Fruit fly (Drosophila melanogaster) whole organism, embryonic: ENCODE data around the gene Adck5.
A peak's percentile ranks its signal among the peaks of the same experiment; 100 is the strongest.

Experiments used
- Adf1 ChIP-seq: fragments of 200-800 bp; sonication (Bioruptor generic); IDR thresholded peaks from 2 replicates; pipeline ENCODE4 v1.3.6; 2022; ENCODE audit warnings: missing biosample characterization, missing genetic modification characterization
- CG10366 ChIP-seq: fragments of 200-800 bp; sonication (Bioruptor generic); IDR thresholded peaks from 2 replicates; pipeline ENCODE4 v1.3.6; 2022; ENCODE audit warnings: missing biosample characterization, missing genetic modification characterization
- CG10654 ChIP-seq: fragments of 200-800 bp; sonication (Bioruptor generic); optimal IDR thresholded peaks from 2 replicates; lab custom pipeline; 2016; ENCODE audit warnings: missing biosample characterization, missing genetic modification characterization
- CG13123 ChIP-seq: fragments of 200-800 bp; sonication (Bioruptor generic); optimal IDR thresholded peaks from 2 replicates; lab custom pipeline; 2016; ENCODE audit warnings: missing biosample characterization, missing genetic modification characterization
- CG13424 ChIP-seq: fragments of 200-800 bp; sonication (Bioruptor generic); optimal IDR thresholded peaks from 2 replicates; lab custom pipeline; 2019; ENCODE audit warnings: missing biosample characterization, mild to moderate bottlenecking, missing genetic modification characterization, moderate library complexity
- CG14050 ChIP-seq: fragments of 200-800 bp; sonication (Bioruptor generic); IDR thresholded peaks from 3 replicates; pipeline ENCODE4 v1.3.6; 2022; ENCODE audit warnings: missing biosample characterization, missing genetic modification characterization
- CG15601 ChIP-seq: fragments of 200-800 bp; sonication (Bioruptor generic); optimal IDR thresholded peaks from 3 replicates; lab custom pipeline; 2019; ENCODE audit warnings: missing biosample characterization, mild to moderate bottlenecking, missing genetic modification characterization, moderate library complexity
- CG1603 ChIP-seq: fragments of 200-800 bp; sonication (Bioruptor generic); optimal IDR thresholded peaks from 2 replicates; lab custom pipeline; 2019; ENCODE audit warnings: missing biosample characterization, mild to moderate bottlenecking, missing genetic modification characterization, moderate library complexity
- CG17612 ChIP-seq: fragments of 200-800 bp; sonication (Bioruptor generic); IDR thresholded peaks from 2 replicates; pipeline ENCODE4 v1.3.6; 2022; ENCODE audit warnings: missing biosample characterization, missing genetic modification characterization
- CG2202 ChIP-seq: fragments of 200-800 bp; sonication (Bioruptor generic); optimal IDR thresholded peaks from 2 replicates; lab custom pipeline; 2018; ENCODE audit warnings: missing biosample characterization, mild to moderate bottlenecking, missing genetic modification characterization
- CG30020 ChIP-seq: fragments of 200-800 bp; optimal IDR thresholded peaks from 2 replicates; lab custom pipeline; 2019; ENCODE audit warnings: missing biosample characterization, mild to moderate bottlenecking, missing genetic modification characterization, moderate library complexity
- CG30403 ChIP-seq: fragments of 200-800 bp; sonication (Bioruptor generic); optimal IDR thresholded peaks from 3 replicates; lab custom pipeline; 2016; ENCODE audit warnings: missing biosample characterization, missing genetic modification characterization
- CG4328 ChIP-seq: fragments of 200-800 bp; sonication (Bioruptor generic); optimal IDR thresholded peaks from 3 replicates; lab custom pipeline; 2017; ENCODE audit warnings: missing biosample characterization, missing genetic modification reagents, missing genetic modification characterization
- CG4404 ChIP-seq: fragments of 200-800 bp; sonication (Bioruptor generic); IDR thresholded peaks from 2 replicates; pipeline ENCODE4 v1.3.6; 2022; ENCODE audit warnings: missing biosample characterization, missing genetic modification characterization
- CG4854 ChIP-seq: fragments of 200-800 bp; sonication (Bioruptor generic); optimal IDR thresholded peaks from 2 replicates; lab custom pipeline; 2016; ENCODE audit warnings: missing biosample characterization, missing genetic modification characterization, inconsistent platforms
- CG6254 ChIP-seq: fragments of 200-800 bp; sonication (Bioruptor generic); optimal IDR thresholded peaks from 3 replicates; lab custom pipeline; 2017; ENCODE audit warnings: mild to moderate bottlenecking, missing biosample characterization, missing genetic modification reagents, missing genetic modification characterization
- CG7271 ChIP-seq: fragments of 200-800 bp; sonication (Bioruptor generic); optimal IDR thresholded peaks from 2 replicates; lab custom pipeline; 2018; ENCODE audit warnings: missing biosample characterization, mild to moderate bottlenecking, missing genetic modification characterization, moderate library complexity
- Camta ChIP-seq: fragments of 200-800 bp; sonication (Bioruptor generic); optimal IDR thresholded peaks from 2 replicates; lab custom pipeline; 2016; ENCODE audit warnings: missing biosample characterization, missing genetic modification characterization
- Dek ChIP-seq: fragments of 200-800 bp; sonication (Bioruptor generic); optimal IDR thresholded peaks from 3 replicates; lab custom pipeline; 2019; ENCODE audit warnings: missing biosample characterization, mild to moderate bottlenecking, missing genetic modification characterization, moderate library complexity
- Hr39 ChIP-seq: fragments of >200 bp; optimal IDR thresholded peaks from 2 replicates; lab custom pipeline; 2017
- Hr51 ChIP-seq, 2 experiments: fragments of 200-800 bp; sonication (Bioruptor generic); optimal IDR thresholded peaks; 2 replicates in 1 of 2; 3 replicates in 1 of 2; lab custom pipeline; 2016 to 2018; ENCODE audit warnings: missing biosample characterization in 2 of 2, missing genetic modification characterization in 2 of 2, mild to moderate bottlenecking in 1 of 2, moderate library complexity in 1 of 2
- Lhr ChIP-seq: fragments of 200-800 bp; sonication (Bioruptor generic); optimal IDR thresholded peaks from 3 replicates; lab custom pipeline; 2017; ENCODE audit warnings: mild to moderate bottlenecking, missing biosample characterization, missing genetic modification reagents, missing genetic modification characterization
- Lim3 ChIP-seq: fragments of 200-800 bp; sonication (Bioruptor generic); IDR thresholded peaks from 2 replicates; pipeline ENCODE4 v1.3.6; 2022; ENCODE audit warnings: missing biosample characterization, missing genetic modification characterization
- Scr ChIP-seq: fragments of 200-800 bp; sonication (Bioruptor generic); IDR thresholded peaks from 2 replicates; pipeline ENCODE4 v1.3.6; 2022; ENCODE audit warnings: missing biosample characterization, missing genetic modification characterization; ENCODE audit not compliant: partially characterized antibody
- Sox102F ChIP-seq: fragments of 200-800 bp; sonication (Bioruptor generic); optimal IDR thresholded peaks from 2 replicates; lab custom pipeline; 2018; ENCODE audit warnings: missing biosample characterization, mild to moderate bottlenecking, missing genetic modification characterization, moderate library complexity
- Ssrp ChIP-seq: fragments of 200-800 bp; sonication (Bioruptor generic); optimal IDR thresholded peaks from 2 replicates; lab custom pipeline; 2018; ENCODE audit warnings: missing biosample characterization, mild to moderate bottlenecking, missing genetic modification characterization, moderate library complexity
- abd-A ChIP-seq: fragments of 200-800 bp; sonication (Bioruptor generic); optimal IDR thresholded peaks from 3 replicates; lab custom pipeline; 2019; ENCODE audit warnings: missing biosample characterization, mild to moderate bottlenecking, missing genetic modification characterization, moderate library complexity
- cas ChIP-seq: fragments of 200-800 bp; sonication (Bioruptor generic); IDR thresholded peaks from 2 replicates; pipeline ENCODE4 v1.3.6; 2022; ENCODE audit warnings: missing biosample characterization, missing genetic modification characterization
- dan ChIP-seq: fragments of 200-800 bp; sonication (Bioruptor generic); IDR thresholded peaks from 2 replicates; pipeline ENCODE4 v1.3.6; 2022; ENCODE audit warnings: missing biosample characterization, missing genetic modification characterization
- dysf ChIP-seq: fragments of 200-800 bp; sonication (Bioruptor generic); IDR thresholded peaks from 3 replicates; pipeline ENCODE4 v1.3.6; 2022; ENCODE audit warnings: missing biosample characterization, missing genetic modification characterization
- ewg ChIP-seq: fragments of 200-800 bp; sonication (Bioruptor generic); optimal IDR thresholded peaks from 3 replicates; lab custom pipeline; 2017; ENCODE audit warnings: mild to moderate bottlenecking, missing biosample characterization, missing genetic modification reagents, missing genetic modification characterization
- eyg ChIP-seq: fragments of 200-800 bp; sonication (Bioruptor generic); optimal IDR thresholded peaks from 3 replicates; lab custom pipeline; 2016; ENCODE audit warnings: missing biosample characterization, missing genetic modification characterization
- gcm2 ChIP-seq: fragments of 200-800 bp; sonication (Bioruptor generic); optimal IDR thresholded peaks from 2 replicates; lab custom pipeline; 2016; ENCODE audit warnings: missing biosample characterization, missing genetic modification characterization
- gem ChIP-seq: fragments of 200-800 bp; sonication (Bioruptor generic); optimal IDR thresholded peaks from 2 replicates; lab custom pipeline; 2019; ENCODE audit warnings: missing biosample characterization, mild to moderate bottlenecking, missing genetic modification characterization, moderate library complexity
- jing ChIP-seq: fragments of 200-800 bp; sonication (Bioruptor generic); optimal IDR thresholded peaks from 2 replicates; lab custom pipeline; 2018; ENCODE audit warnings: missing biosample characterization, mild to moderate bottlenecking, missing genetic modification characterization
- lola ChIP-seq, 3 experiments: fragments of >200 bp in 2 of 3; fragments of 200-800 bp in 1 of 3; sonication (Bioruptor generic) in 1 of 3; optimal IDR thresholded peaks; 2 replicates each; lab custom pipeline; 2017 to 2019; ENCODE audit warnings: missing biosample characterization in 3 of 3, missing genetic modification characterization in 3 of 3, mild to moderate bottlenecking in 1 of 3, moderate library complexity in 1 of 3
- luna ChIP-seq: fragments of 200-800 bp; sonication (Bioruptor generic); optimal IDR thresholded peaks from 2 replicates; lab custom pipeline; 2016; ENCODE audit warnings: missing biosample characterization, missing genetic modification characterization
- mirr ChIP-seq: fragments of 200-800 bp; sonication (Bioruptor generic); optimal IDR thresholded peaks from 3 replicates; lab custom pipeline; 2018; ENCODE audit warnings: missing biosample characterization, mild to moderate bottlenecking, missing genetic modification characterization
- nerfin-1 ChIP-seq: fragments of 200-800 bp; sonication (Bioruptor generic); optimal IDR thresholded peaks from 3 replicates; lab custom pipeline; 2019; ENCODE audit warnings: missing biosample characterization, mild to moderate bottlenecking, missing genetic modification characterization, moderate library complexity
- otp ChIP-seq: fragments of 200-800 bp; sonication (Bioruptor generic); IDR thresholded peaks from 3 replicates; pipeline ENCODE4, ENCODE4 v1.3.6; 2022; ENCODE audit warnings: missing biosample characterization, missing genetic modification characterization
- psq ChIP-seq: fragments of 200-800 bp; sonication (Bioruptor generic); optimal IDR thresholded peaks from 2 replicates; lab custom pipeline; 2017; ENCODE audit warnings: missing biosample characterization, missing genetic modification characterization
- ranshi ChIP-seq: fragments of 200-800 bp; sonication (Bioruptor generic); IDR thresholded peaks from 2 replicates; pipeline ENCODE4 v1.3.6; 2022; ENCODE audit warnings: missing biosample characterization, missing genetic modification characterization
- repo ChIP-seq: fragments of 200-800 bp; sonication (Bioruptor generic); optimal IDR thresholded peaks from 2 replicates; lab custom pipeline; 2016; ENCODE audit warnings: missing biosample characterization, missing genetic modification characterization
- sd ChIP-seq: fragments of 200-800 bp; sonication (Bioruptor generic); optimal IDR thresholded peaks from 3 replicates; lab custom pipeline; 2018; ENCODE audit warnings: missing biosample characterization, mild to moderate bottlenecking, missing genetic modification characterization, moderate library complexity
- sob ChIP-seq: fragments of 200-800 bp; sonication (Bioruptor generic); IDR thresholded peaks from 2 replicates; pipeline ENCODE4 v1.3.6; 2022; ENCODE audit warnings: missing biosample characterization, missing genetic modification characterization
- sqz ChIP-seq: fragments of 200-800 bp; sonication (Bioruptor generic); optimal IDR thresholded peaks from 3 replicates; lab custom pipeline; 2018; ENCODE audit warnings: missing biosample characterization, mild to moderate bottlenecking, missing genetic modification characterization
- stwl ChIP-seq: fragments of 200-800 bp; sonication (Bioruptor generic); optimal IDR thresholded peaks from 3 replicates; lab custom pipeline; 2018; ENCODE audit warnings: missing biosample characterization, mild to moderate bottlenecking, missing genetic modification characterization, moderate library complexity
- tll ChIP-seq, 2 experiments: fragments of 200-800 bp in 1 of 2; fragments of >200 bp in 1 of 2; sonication (Bioruptor generic) in 1 of 2; optimal IDR thresholded peaks; 2 replicates each; lab custom pipeline; 2017 to 2019; ENCODE audit warnings: missing biosample characterization in 2 of 2, missing genetic modification characterization in 2 of 2, mild to moderate bottlenecking in 1 of 2, moderate library complexity in 1 of 2
- tna ChIP-seq: fragments of 200-800 bp; sonication (Bioruptor generic); IDR thresholded peaks from 2 replicates; pipeline ENCODE4 v1.3.6; 2022; ENCODE audit warnings: missing biosample characterization, missing genetic modification characterization; ENCODE audit not compliant: partially characterized antibody
- toy ChIP-seq: fragments of 200-800 bp; sonication (Bioruptor generic); IDR thresholded peaks from 2 replicates; pipeline ENCODE4 v1.3.6; 2022; ENCODE audit warnings: missing biosample characterization, missing genetic modification characterization
- usp ChIP-seq: fragments of >200 bp; optimal IDR thresholded peaks from 2 replicates; lab custom pipeline; 2017; ENCODE audit warnings: missing biosample characterization, missing genetic modification characterization

Gene Adck5

DNA sequence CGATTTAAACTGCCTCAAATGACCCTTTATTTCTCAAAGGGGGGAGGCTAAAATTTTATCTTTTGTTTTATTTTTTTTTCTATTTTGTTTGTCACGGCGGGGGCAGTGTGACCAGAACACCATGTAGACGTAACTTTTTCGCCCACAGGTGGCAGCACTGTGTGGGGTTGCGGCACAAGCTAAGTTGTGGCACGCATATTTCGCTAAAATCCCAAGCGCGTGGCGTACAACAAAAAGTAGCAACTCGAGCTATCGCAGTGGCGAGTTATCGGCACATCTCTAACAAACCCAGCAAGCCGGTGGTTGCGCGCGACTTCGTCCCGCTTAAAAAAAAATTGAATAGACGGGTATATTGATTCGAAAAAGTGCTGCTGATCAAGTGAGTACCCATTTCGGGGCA lies 46.5 kb upstream of the Adck5 start, which contains the start of the genes Ufd1 and NaPi-III (continued):
- TF ChIP-seq tll (GFP tag; optimal IDR thresholded peaks at IDR 0.05; lab: Kevin White, UChicago) (no peak), mirr (GFP tag; lab: Kevin White, UChicago) (no peak), lola (GFP tag; optimal IDR thresholded peaks at IDR 0.05; lab: Kevin White, UChicago) (no peak), Hr39 (lab: Kevin White, UChicago) (no peak), psq (GFP tag; lab: Kevin White, UChicago) (no peak), gcm2 (GFP tag; lab: Kevin White, UChicago) (no peak), CG7271 (tag; lab: Kevin White, UChicago) (no peak), ewg (GFP tag; lab: Kevin White, UChicago) (peak; percentile 79), CG4328 (GFP tag; lab: Kevin White, UChicago) (no peak), Lim3 (GFP tag; lab: Robert Waterston, UW) (no peak), CG4404 (GFP tag; lab: Robert Waterston, UW) (no peak), CG17612 (GFP tag; lab: Robert Waterston, UW) (no peak), sob (GFP tag; lab: Robert Waterston, UW) (peak; percentile 68), dysf (GFP tag; lab: Robert Waterston, UW) (peak; percentile 38; the same call in 1 of the 3 replicates), CG30403 (GFP tag; lab: Kevin White, UChicago) (no peak), CG4854 (no peak), Sox102F (GFP tag; lab: Kevin White, UChicago) (peak; percentile 16), sd (tag; lab: Kevin White, UChicago) (peak; percentile 77), Hr51 (GFP tag; optimal IDR thresholded peaks at IDR 0.05; lab: Kevin White, UChicago) (peak in 1 of 2 experiments; percentile 12), toy (GFP tag; lab: Robert Waterston, UW) (no peak), CG13123 (GFP tag; lab: Kevin White, UChicago) (no peak), CG10366 (GFP tag; lab: Robert Waterston, UW) (no peak), usp (GFP tag; lab: Kevin White, UChicago) (no peak), CG13424 (tag; lab: Kevin White, UChicago) (peak; percentile 23), CG10654 (GFP tag; lab: Kevin White, UChicago) (no peak), Adf1 (0 out of 2 replicates have a peak, but pooled peaks have one; percentile 11), tna (peak; percentile 76), Scr (peak; percentile 81), stwl (tag; lab: Kevin White, UChicago) (peak; percentile 83), Ssrp (no peak), CG30020 (tag; lab: Kevin White, UChicago) (peak; percentile 19), Camta (no peak), CG6254 (GFP tag; lab: Kevin White, UChicago) (no peak), repo (GFP tag; lab: Kevin White, UChicago) (no peak), dan (GFP tag; lab: Robert Waterston, UW) (no peak), cas (no peak), sqz (peak; percentile 88), CG2202 (tag; lab: Kevin White, UChicago) (peak; percentile 4), gem (tag; lab: Kevin White, UChicago) (peak; percentile 6), Lhr (GFP tag; lab: Kevin White, UChicago) (peak; percentile 98), eyg (GFP tag; lab: Kevin White, UChicago) (peak; percentile 71), CG14050 (GFP tag; lab: Robert Waterston, UW) (no peak), CG15601 (tag; lab: Kevin White, UChicago) (peak; percentile 71), CG1603 (tag; lab: Kevin White, UChicago) (peak; percentile 94), ranshi (peak; percentile 45; the same call in 1 of the 2 replicates), Dek (peak; percentile 67), nerfin-1 (tag; lab: Kevin White, UChicago) (peak; percentile 41), luna (peak; percentile 2), jing (GFP tag; lab: Kevin White, UChicago) (no peak), otp (GFP tag; lab: Robert Waterston, UW) (no peak), abd-A (tag; lab: Kevin White, UChicago) (no peak)
